Worm (Caenorhabditis elegans) whole organism, L2 larva: ENCODE results near the gene C10G8.3.
A peak's percentile ranks its signal among the peaks of the same experiment; 100 is the strongest.

Experiments
- C34F6.9 ChIP-seq: fragments of 150-350 bp; optimal IDR thresholded peaks from 2 replicates; lab custom pipeline; 2014; ENCODE audit warnings: missing biosample characterization, missing genetic modification characterization
- F13H6.1 ChIP-seq: sonication (generic microtip); optimal IDR thresholded peaks from 2 replicates; lab custom pipeline; 2016; ENCODE audit warnings: missing genetic modification characterization, missing compliant biosample characterization
- Y55F3AM.14 ChIP-seq: fragments of 200-800 bp; sonication (Bioruptor generic); optimal IDR thresholded peaks from 2 replicates; lab custom pipeline; 2018; ENCODE audit warnings: mild to moderate bottlenecking, missing genetic modification characterization, missing compliant biosample characterization
- ZK546.5 ChIP-seq: sonication (generic microtip); optimal IDR thresholded peaks from 2 replicates; lab custom pipeline; 2017; ENCODE audit warnings: missing biosample characterization, missing genetic modification characterization
- alr-1 ChIP-seq: fragments of 150-350 bp; optimal IDR thresholded peaks from 2 replicates; lab custom pipeline; 2014; ENCODE audit warnings: missing biosample characterization, missing genetic modification characterization
- blmp-1 ChIP-seq: sonication (generic microtip); optimal IDR thresholded peaks from 2 replicates; lab custom pipeline; 2017; ENCODE audit warnings: missing genetic modification characterization, mild to moderate bottlenecking, missing compliant biosample characterization, antibody characterized with exemption, moderate library complexity; ENCODE audit not compliant: insufficient read depth
- ceh-16 ChIP-seq: fragments of 150-350 bp; optimal IDR thresholded peaks from 2 replicates; lab custom pipeline; 2014; ENCODE audit warnings: missing biosample characterization, missing genetic modification characterization
- ceh-82 ChIP-seq: fragments of 150-350 bp; optimal IDR thresholded peaks from 2 replicates; lab custom pipeline; 2014; ENCODE audit warnings: missing biosample characterization, missing genetic modification characterization
- crh-2 ChIP-seq: sonication (generic microtip); optimal IDR thresholded peaks from 2 replicates; lab custom pipeline; 2017; ENCODE audit warnings: missing biosample characterization, missing genetic modification characterization
- elt-3 ChIP-seq: sonication (generic microtip); optimal IDR thresholded peaks from 2 replicates; lab custom pipeline; 2017; ENCODE audit warnings: missing biosample characterization, missing genetic modification characterization
- lin-11 ChIP-seq: fragments of 150-350 bp; sonication (generic microtip); optimal IDR thresholded peaks from 2 replicates; lab custom pipeline; 2014; ENCODE audit warnings: missing biosample characterization, missing genetic modification characterization, inconsistent platforms, mixed read lengths
- lin-39 ChIP-seq: fragments of 150-350 bp; optimal IDR thresholded peaks from 2 replicates; lab custom pipeline; 2014; ENCODE audit warnings: missing biosample characterization, missing genetic modification reagents, missing genetic modification characterization
- lsy-2 ChIP-seq, 2 experiments: fragments of 150-350 bp in 1 of 2; sonication (generic microtip) in 1 of 2; optimal IDR thresholded peaks; 2 replicates each; lab custom pipeline; 2014 to 2017; ENCODE audit warnings: missing biosample characterization in 2 of 2, missing genetic modification characterization in 2 of 2
- mab-5 ChIP-seq: fragments of 150-350 bp; optimal IDR thresholded peaks from 2 replicates; lab custom pipeline; 2014; ENCODE audit warnings: missing biosample characterization, missing genetic modification characterization
- mdl-1 ChIP-seq, 2 experiments: fragments of 150-350 bp in 1 of 2; sonication (generic microtip) in 1 of 2; optimal IDR thresholded peaks; 2 replicates each; lab custom pipeline; 2017; ENCODE audit warnings: missing biosample characterization in 2 of 2, missing genetic modification characterization in 2 of 2
- nhr-10 ChIP-seq: sonication (generic microtip); optimal IDR thresholded peaks from 2 replicates; lab custom pipeline; 2017; ENCODE audit warnings: missing biosample characterization, missing genetic modification characterization
- nhr-11 ChIP-seq: fragments of 150-350 bp; optimal IDR thresholded peaks from 2 replicates; lab custom pipeline; 2014; ENCODE audit warnings: missing biosample characterization, missing genetic modification characterization
- nhr-12 ChIP-seq: fragments of 150-350 bp; optimal IDR thresholded peaks from 2 replicates; lab custom pipeline; 2014; ENCODE audit warnings: missing biosample characterization, missing genetic modification characterization
- nhr-129 ChIP-seq: fragments of 150-350 bp; optimal IDR thresholded peaks from 2 replicates; lab custom pipeline; 2014; ENCODE audit warnings: missing biosample characterization, missing genetic modification characterization
- nhr-23 ChIP-seq: fragments of 150-350 bp; optimal IDR thresholded peaks from 2 replicates; lab custom pipeline; 2014; ENCODE audit warnings: missing biosample characterization, missing genetic modification reagents, missing genetic modification characterization
- nhr-237 ChIP-seq: fragments of 150-350 bp; optimal IDR thresholded peaks from 2 replicates; lab custom pipeline; 2014; ENCODE audit warnings: missing biosample characterization, missing genetic modification characterization
- nhr-77 ChIP-seq: fragments of 150-350 bp; optimal IDR thresholded peaks from 2 replicates; lab custom pipeline; 2014; ENCODE audit warnings: missing biosample characterization, missing genetic modification characterization
- peb-1 ChIP-seq: fragments of 150-350 bp; optimal IDR thresholded peaks from 2 replicates; lab custom pipeline; 2014; ENCODE audit warnings: missing biosample characterization, missing genetic modification characterization
- sem-4 ChIP-seq: fragments of 150-350 bp; optimal IDR thresholded peaks from 2 replicates; lab custom pipeline; 2014; ENCODE audit warnings: missing biosample characterization, missing genetic modification reagents, missing genetic modification characterization
- skn-1 ChIP-seq: sonication (generic microtip); optimal IDR thresholded peaks from 2 replicates; lab custom pipeline; 2017; ENCODE audit warnings: missing biosample characterization, missing genetic modification characterization
- sma-3 ChIP-seq: sonication (generic microtip); optimal IDR thresholded peaks from 2 replicates; lab custom pipeline; 2016; ENCODE audit warnings: missing genetic modification reagents, missing genetic modification characterization, missing compliant biosample characterization
- sma-9 ChIP-seq, 2 experiments: fragments of 150-350 bp in 1 of 2; sonication (generic microtip) in 1 of 2; optimal IDR thresholded peaks; 2 replicates each; lab custom pipeline; 2014 to 2016; ENCODE audit warnings: missing genetic modification characterization in 2 of 2, mild to moderate bottlenecking in 1 of 2, missing biosample characterization in 1 of 2, missing compliant biosample characterization in 1 of 2, missing genetic modification reagents in 1 of 2, moderate library complexity in 1 of 2
- snpc-4 ChIP-seq: fragments of 150-350 bp; optimal IDR thresholded peaks from 2 replicates; lab custom pipeline; 2014; ENCODE audit warnings: missing biosample characterization, missing genetic modification characterization
- ztf-11 ChIP-seq: sonication (generic microtip); optimal IDR thresholded peaks from 2 replicates; lab custom pipeline; 2017; ENCODE audit warnings: missing biosample characterization, missing genetic modification characterization
- ztf-4 ChIP-seq: fragments of 150-350 bp; optimal IDR thresholded peaks from 2 replicates; lab custom pipeline; 2014; ENCODE audit warnings: missing biosample characterization, missing genetic modification characterization

The C10G8.3 gene

ce11 chrV:5275426-5276007 lies 37.0 kb upstream of the C10G8.3 start:
- no peak for TF ChIP-seq nhr-23
- TF ChIP-seq Y55F3AM.14 (GFP tag; lab: Kevin White, UChicago): peak; percentile 5
- TF ChIP-seq, all 48 proteins: peak for 1

ce11 chrV:5278001-5278400 lies 34.6 kb upstream of the C10G8.3 start, which contains the start of gene B0238.9:
Gene B0238.9, minus strand, starts transcription at chrV:5278101.
- TF ChIP-seq lin-11 (tag; lab: Kevin White, UChicago) (no peak), lsy-2 (tag; optimal IDR thresholded peaks at IDR 0.05; lab: Kevin White, UChicago) (no peak), nhr-11 (tag; lab: Kevin White, UChicago) (no peak), sma-3 (GFP tag; lab: Kevin White, UChicago) (no peak), skn-1 (tag; lab: Kevin White, UChicago) (no peak), lin-39 (no peak), nhr-10 (tag; lab: Kevin White, UChicago) (no peak), crh-2 (tag; lab: Kevin White, UChicago) (no peak), sem-4 (no peak)
- TF ChIP-seq, all 48 proteins: peak for 0

ce11 chrV:5287273-5287672 lies 25.3 kb upstream of the C10G8.3 start, which contains the start of gene Y49G5A.1:
Gene Y49G5A.1, minus strand, starts transcription at chrV:5287373.
- TF ChIP-seq lsy-2 (tag; optimal IDR thresholded peaks at IDR 0.05; lab: Kevin White, UChicago) (no peak), Y55F3AM.14 (GFP tag; lab: Kevin White, UChicago) (no peak), nhr-77 (tag; lab: Kevin White, UChicago) (no peak), nhr-12 (tag; lab: Kevin White, UChicago) (no peak), nhr-129 (tag; lab: Kevin White, UChicago) (no peak), blmp-1 (tag; lab: Kevin White, UChicago) (no peak), ztf-11 (tag; lab: Kevin White, UChicago) (no peak)

ce11 chrV:5288676-5289075 lies 23.9 kb upstream of the C10G8.3 start:
- no peak for TF ChIP-seq ceh-82 (tag; lab: Kevin White, UChicago)
- no peak for TF ChIP-seq C34F6.9 (tag; lab: Kevin White, UChicago)
- no peak for TF ChIP-seq blmp-1 (tag; lab: Kevin White, UChicago)
- TF ChIP-seq ceh-16 (tag; lab: Kevin White, UChicago): no peak
- no peak for TF ChIP-seq alr-1 (tag; lab: Kevin White, UChicago)
- TF ChIP-seq nhr-237 (tag; lab: Kevin White, UChicago): no peak
- no peak for TF ChIP-seq nhr-23
- no peak for TF ChIP-seq peb-1 (tag; lab: Kevin White, UChicago)
- TF ChIP-seq elt-3 (tag; lab: Kevin White, UChicago): no peak
- TF ChIP-seq lin-11 (tag; lab: Kevin White, UChicago): no peak
- no peak for TF ChIP-seq skn-1 (tag; lab: Kevin White, UChicago)
- TF ChIP-seq ztf-4 (tag; lab: Kevin White, UChicago): no peak
- no peak for TF ChIP-seq Y55F3AM.14 (GFP tag; lab: Kevin White, UChicago)
- TF ChIP-seq nhr-11 (tag; lab: Kevin White, UChicago): no peak
- no peak for TF ChIP-seq sem-4
- no peak for TF ChIP-seq mdl-1 (tag; optimal IDR thresholded peaks at IDR 0.05; lab: Kevin White, UChicago)
- no peak for TF ChIP-seq snpc-4
- TF ChIP-seq mab-5 (tag; lab: Kevin White, UChicago): no peak
- TF ChIP-seq sma-3 (GFP tag; lab: Kevin White, UChicago): no peak
- TF ChIP-seq, all 48 proteins: peak for 0

ce11 chrV:5295940-5296339 lies 16.6 kb upstream of the C10G8.3 start:
- TF ChIP-seq nhr-77 (tag; lab: Kevin White, UChicago) (no peak), C34F6.9 (tag; lab: Kevin White, UChicago) (peak; percentile 46), lsy-2 (tag; optimal IDR thresholded peaks at IDR 0.05; lab: Kevin White, UChicago) (peak in 1 of 2 experiments; percentile 36), mab-5 (tag; lab: Kevin White, UChicago) (peak; percentile 30), F13H6.1 (tag; lab: Kevin White, UChicago) (peak; percentile 69), nhr-129 (tag; lab: Kevin White, UChicago) (peak; percentile 75), sma-9 (GFP tag; optimal IDR thresholded peaks at IDR 0.05; lab: Kevin White, UChicago) (peak; percentile 28), sma-9 (tag; optimal IDR thresholded peaks at IDR 0.05; lab: Kevin White, UChicago) (no peak), ZK546.5 (tag; lab: Kevin White, UChicago) (no peak)
